Fruit fly (Drosophila melanogaster): ENCODE results near the gene Vha100-4.

The Vha100-4 gene

dm6 chr3R:18384972-18385371 is 4.6 kb downstream of the Vha100-4 start, which contains the start of gene CG14309:
Gene CG14309 (minus strand): TSS chr3R:18385072.
- TF ChIP-seq lola (GFP tag; optimal IDR thresholded peaks at IDR 0.05), result no peak
- no peak for TF ChIP-seq HLH106 (tag; optimal IDR thresholded peaks at IDR 0.05)
- no peak for TF ChIP-seq CrebA (GFP tag; optimal IDR thresholded peaks at IDR 0.05; ENCODE audit: borderline replicate concordance)
- no peak for TF ChIP-seq tai (GFP tag; optimal IDR thresholded peaks at IDR 0.05)
- TF ChIP-seq ey (GFP tag; optimal IDR thresholded peaks at IDR 0.05), result no peak
- no peak for TF ChIP-seq dsf (GFP tag; optimal IDR thresholded peaks at IDR 0.05; ENCODE audit: borderline replicate concordance)
- TF ChIP-seq Jra (GFP tag; optimal IDR thresholded peaks at IDR 0.05), result no peak
- TF ChIP-seq h (GFP tag; optimal IDR thresholded peaks at IDR 0.05), result no peak
- TF ChIP-seq fru (GFP tag; optimal IDR thresholded peaks at IDR 0.05), result no peak
- no peak for TF ChIP-seq pan (optimal IDR thresholded peaks at IDR 0.05)
- no peak for TF ChIP-seq Dif (GFP tag; optimal IDR thresholded peaks at IDR 0.05; ENCODE audit: partially characterized antibody)
- TF ChIP-seq brk (GFP tag; optimal IDR thresholded peaks at IDR 0.05), result no peak
- TF ChIP-seq OdsH (GFP tag; optimal IDR thresholded peaks at IDR 0.05), result no peak

- TF ChIP-seq GATAd (GFP tag; optimal IDR thresholded peaks at IDR 0.05) (no peak), rgr (GFP tag; optimal IDR thresholded peaks at IDR 0.05) (no peak), Dif (GFP tag; optimal IDR thresholded peaks at IDR 0.05; ENCODE audit: partially characterized antibody) (peak; percentile 70), jim (GFP tag; optimal IDR thresholded peaks at IDR 0.05) (no peak), Vsx2 (GFP tag; optimal IDR thresholded peaks at IDR 0.05; ENCODE audit: partially characterized antibody) (peak; percentile 15), foxo (GFP tag; optimal IDR thresholded peaks at IDR 0.05) (no peak), Hr78 (GFP tag; optimal IDR thresholded peaks at IDR 0.05) (no peak), brk (GFP tag; optimal IDR thresholded peaks at IDR 0.05) (no peak), woc (GFP tag; optimal IDR thresholded peaks at IDR 0.05) (no peak), Rel (GFP tag; optimal IDR thresholded peaks at IDR 0.05) (no peak), Rel (tag; optimal IDR thresholded peaks at IDR 0.05) (peak; percentile 22), Jra (GFP tag; optimal IDR thresholded peaks at IDR 0.05) (no peak), tai (GFP tag; optimal IDR thresholded peaks at IDR 0.05) (no peak), OdsH (GFP tag; optimal IDR thresholded peaks at IDR 0.05) (no peak), CG9705 (GFP tag; optimal IDR thresholded peaks at IDR 0.05) (no peak), Dfd (GFP tag; optimal IDR thresholded peaks at IDR 0.05) (no peak), N (GFP tag; optimal IDR thresholded peaks at IDR 0.05) (no peak), ey (GFP tag; optimal IDR thresholded peaks at IDR 0.05) (no peak), Mio (GFP tag; optimal IDR thresholded peaks at IDR 0.05) (no peak), psq (GFP tag; optimal IDR thresholded peaks at IDR 0.05) (peak; percentile 62), CrebA (GFP tag; optimal IDR thresholded peaks at IDR 0.05; ENCODE audit: borderline replicate concordance) (no peak), Myc (optimal IDR thresholded peaks at IDR 0.05) (no peak)
Measured at dm6 chr3R:18381014-18381512, 8.5 kb downstream of the Vha100-4 start, which contains the start of gene CG7675. Gene CG7675 (minus strand): TSS chr3R:18381178.

- TF ChIP-seq lola (GFP tag; optimal IDR thresholded peaks at IDR 0.05) (no peak), foxo (GFP tag; optimal IDR thresholded peaks at IDR 0.05) (no peak), tai (GFP tag; optimal IDR thresholded peaks at IDR 0.05) (no peak), psq (GFP tag; optimal IDR thresholded peaks at IDR 0.05) (no peak), Sp1 (GFP tag; optimal IDR thresholded peaks at IDR 0.05) (no peak), CrebA (GFP tag; optimal IDR thresholded peaks at IDR 0.05; ENCODE audit: borderline replicate concordance) (no peak), br (GFP tag; optimal IDR thresholded peaks at IDR 0.05) (no peak), ey (GFP tag; optimal IDR thresholded peaks at IDR 0.05) (no peak), Hr78 (GFP tag; optimal IDR thresholded peaks at IDR 0.05) (no peak), pan (optimal IDR thresholded peaks at IDR 0.05) (no peak), dmrt93B (GFP tag; optimal IDR thresholded peaks at IDR 0.05) (no peak), Hnf4 (GFP tag; optimal IDR thresholded peaks at IDR 0.05) (no peak), usp (GFP tag; optimal IDR thresholded peaks at IDR 0.05) (no peak), Abd-B (GFP tag; optimal IDR thresholded peaks at IDR 0.05) (no peak), HLH106 (tag; optimal IDR thresholded peaks at IDR 0.05) (no peak), Myc (optimal IDR thresholded peaks at IDR 0.05) (no peak), dsf (GFP tag; optimal IDR thresholded peaks at IDR 0.05; ENCODE audit: borderline replicate concordance) (no peak), sv (GFP tag; optimal IDR thresholded peaks at IDR 0.05) (no peak), brk (GFP tag; optimal IDR thresholded peaks at IDR 0.05) (no peak), Hr83 (GFP tag; optimal IDR thresholded peaks at IDR 0.05; ENCODE audit: poor library complexity, severe bottlenecking) (no peak)
Measured at dm6 chr3R:18380251-18380812, 9.3 kb downstream of the Vha100-4 start.

All from whole organism, wandering third instar larva.